Fruit fly (Drosophila melanogaster): ENCODE data around the gene dls.

dm6 chr3L:16170006-16170405, 31.1 kb upstream of the dls start, which contains the start of gene CG33796:
- TF ChIP-seq salr (GFP tag; optimal IDR thresholded peaks at IDR 0.05) (no peak), Met (GFP tag; optimal IDR thresholded peaks at IDR 0.05) (no peak)
